Worm (Caenorhabditis elegans): Measurements from ENCODE around the gene gar-2.
A peak's percentile ranks its signal among the peaks of the same experiment; 100 is the strongest.

Gene gar-2

DNA sequence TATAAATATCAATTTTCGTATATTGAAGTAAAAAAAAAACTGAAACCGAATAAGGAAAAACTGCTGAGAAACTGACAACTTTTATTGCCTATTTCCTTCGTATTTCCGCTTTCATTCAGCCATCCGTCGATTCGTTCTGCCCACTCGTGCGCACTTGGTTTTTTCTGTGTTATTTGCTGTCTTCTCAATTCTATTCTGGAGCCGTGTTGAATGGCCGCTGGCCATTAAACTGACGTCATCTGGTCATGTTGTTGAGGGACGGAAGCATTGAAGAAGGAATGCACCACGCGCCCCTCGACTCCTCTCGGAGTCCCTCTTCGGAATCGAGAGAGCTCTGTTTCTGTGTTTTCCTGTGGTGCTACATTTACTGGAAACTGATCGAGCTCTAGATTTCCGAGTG is 39.4 kb downstream of the gar-2 start:
- TF ChIP-seq aly-1 (tag; optimal IDR thresholded peaks at IDR 0.05), result no peak
- no peak for TF ChIP-seq scrt-1 (GFP tag; IDR thresholded peaks at IDR 0.05)
- no peak for TF ChIP-seq sea-1 (GFP tag; conservative IDR thresholded peaks at IDR 0.05)
- no peak for TF ChIP-seq ets-7 (tag; optimal IDR thresholded peaks at IDR 0.05)
- TF ChIP-seq tra-4 (tag; optimal IDR thresholded peaks at IDR 0.05), result no peak
- TF ChIP-seq ceh-13 (GFP tag; optimal IDR thresholded peaks at IDR 0.05), result no peak
- TF ChIP-seq hmbx-1 (tag; optimal IDR thresholded peaks at IDR 0.05), result no peak
- no peak for TF ChIP-seq B0310.2 (tag; optimal IDR thresholded peaks at IDR 0.05)
- no peak for TF ChIP-seq hnd-1 (tag; optimal IDR thresholded peaks at IDR 0.05)
- TF ChIP-seq tbx-11 (GFP tag; IDR thresholded peaks at IDR 0.05), result no peak
- TF ChIP-seq flt-1 (GFP tag; IDR thresholded peaks at IDR 0.05), result no peak

DNA sequence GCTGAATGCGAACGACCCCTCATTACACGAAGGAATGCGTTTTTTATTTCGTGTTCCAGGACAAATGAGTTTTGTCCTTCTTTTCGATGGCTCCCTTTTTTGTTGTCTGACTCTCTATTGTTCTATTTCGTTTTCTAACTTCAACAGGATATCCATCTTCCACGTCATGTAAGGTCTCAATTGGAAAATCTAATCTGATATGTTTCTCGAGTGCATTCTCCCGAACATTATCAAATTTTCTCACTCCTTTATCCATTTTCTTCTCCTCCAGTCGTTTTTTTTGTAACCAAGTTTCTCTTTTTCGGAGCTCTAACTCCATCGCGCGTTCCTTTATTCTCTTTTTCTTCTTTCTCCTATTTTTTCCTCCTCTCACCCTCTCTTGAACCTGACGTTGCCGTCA is 41.3 kb downstream of the gar-2 start:
- TF ChIP-seq scrt-1 (GFP tag; IDR thresholded peaks at IDR 0.05), result no peak
- no peak for TF ChIP-seq sea-1 (GFP tag; conservative IDR thresholded peaks at IDR 0.05)

DNA sequence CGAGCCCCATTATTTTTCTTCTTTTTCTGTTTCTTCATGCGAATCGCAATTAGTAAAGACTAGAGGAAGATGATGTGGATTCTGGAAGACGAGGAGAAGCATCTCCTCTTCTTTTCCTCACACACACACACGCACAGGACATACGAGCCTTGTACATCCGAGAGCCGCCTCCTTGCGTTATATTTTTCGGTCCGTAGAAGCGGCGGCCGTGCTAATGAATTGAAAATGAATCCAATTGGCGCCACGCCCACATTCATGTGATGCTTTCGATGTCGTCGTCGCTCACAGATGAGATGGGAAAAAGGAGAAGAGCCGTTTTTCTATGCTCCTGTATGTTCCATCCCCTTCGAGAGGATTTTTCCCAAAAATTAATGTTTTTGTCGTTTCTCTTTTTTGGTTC is 42.3 kb downstream of the gar-2 start:
- TF ChIP-seq hmg-4 (GFP tag; optimal IDR thresholded peaks at IDR 0.05), result no peak
- TF ChIP-seq ceh-36 (tag; optimal IDR thresholded peaks at IDR 0.05), result no peak
- TF ChIP-seq B0310.2 (tag; optimal IDR thresholded peaks at IDR 0.05), result no peak
- TF ChIP-seq aly-1 (tag; optimal IDR thresholded peaks at IDR 0.05), result no peak
- no peak for TF ChIP-seq hnd-1 (tag; optimal IDR thresholded peaks at IDR 0.05)
- TF ChIP-seq tbx-11 (GFP tag; IDR thresholded peaks at IDR 0.05), result no peak
- TF ChIP-seq sea-1 (GFP tag; conservative IDR thresholded peaks at IDR 0.05), result no peak
- no peak for TF ChIP-seq ama-1 (optimal IDR thresholded peaks at IDR 0.05)
- no peak for TF ChIP-seq ceh-13 (GFP tag; optimal IDR thresholded peaks at IDR 0.05)
- no peak for TF ChIP-seq tra-4 (tag; optimal IDR thresholded peaks at IDR 0.05)
- TF ChIP-seq hmbx-1 (tag; optimal IDR thresholded peaks at IDR 0.05), result no peak
- no peak for TF ChIP-seq tbx-37 (GFP tag; conservative IDR thresholded peaks at IDR 0.05)
- TF ChIP-seq flt-1 (GFP tag; IDR thresholded peaks at IDR 0.05), result no peak

DNA sequence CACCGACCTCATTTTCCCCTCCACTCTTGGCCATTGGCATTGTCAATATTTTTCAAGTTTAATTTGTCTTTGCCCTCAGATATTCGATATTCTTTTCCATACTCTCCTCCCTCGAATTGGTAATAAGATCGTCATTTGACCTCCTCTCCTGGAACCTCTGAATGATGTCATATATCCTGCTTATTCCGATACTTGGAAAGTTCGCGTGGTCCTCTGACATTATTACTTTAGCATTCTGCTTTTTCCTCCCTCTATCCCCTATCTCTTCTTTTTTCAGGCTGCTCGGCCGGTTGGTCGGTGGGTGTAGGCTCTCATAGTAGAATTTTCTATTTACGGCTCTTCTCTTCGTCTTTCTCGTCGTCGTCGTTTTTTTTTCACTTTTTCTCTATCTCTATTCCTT is 43.3 kb downstream of the gar-2 start:
- TF ChIP-seq ama-1 (optimal IDR thresholded peaks at IDR 0.05) (no peak), pes-1 (GFP tag; IDR thresholded peaks at IDR 0.05) (no peak), F13C5.2 (tag; optimal IDR thresholded peaks at IDR 0.05) (no peak)

DNA sequence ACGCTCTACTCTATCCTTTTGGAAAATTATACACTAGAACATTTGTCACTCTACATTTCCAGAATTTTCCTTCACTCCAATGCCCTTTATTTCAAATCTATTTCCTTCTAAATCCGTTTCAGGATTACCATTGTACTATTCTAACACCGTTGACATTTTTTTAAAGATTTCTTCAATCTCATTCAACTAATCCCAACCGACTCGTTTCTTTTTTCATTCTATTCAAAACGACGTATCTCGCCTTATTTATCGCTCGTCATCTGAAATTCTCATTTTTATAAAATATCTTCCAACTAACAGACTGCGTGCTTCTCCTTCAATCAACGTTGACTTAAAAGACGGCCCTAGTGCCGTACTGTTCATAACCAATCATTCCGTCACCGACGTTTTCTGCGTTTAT is 43.9 kb downstream of the gar-2 start, which contains the start of gene akap-1:
akap-1 (plus strand) TSS at position 301 of the 400 bp plus-strand sequence.
- TF ChIP-seq tbx-37 (GFP tag; conservative IDR thresholded peaks at IDR 0.05), result no peak
- no peak for TF ChIP-seq ets-7 (tag; optimal IDR thresholded peaks at IDR 0.05)

DNA sequence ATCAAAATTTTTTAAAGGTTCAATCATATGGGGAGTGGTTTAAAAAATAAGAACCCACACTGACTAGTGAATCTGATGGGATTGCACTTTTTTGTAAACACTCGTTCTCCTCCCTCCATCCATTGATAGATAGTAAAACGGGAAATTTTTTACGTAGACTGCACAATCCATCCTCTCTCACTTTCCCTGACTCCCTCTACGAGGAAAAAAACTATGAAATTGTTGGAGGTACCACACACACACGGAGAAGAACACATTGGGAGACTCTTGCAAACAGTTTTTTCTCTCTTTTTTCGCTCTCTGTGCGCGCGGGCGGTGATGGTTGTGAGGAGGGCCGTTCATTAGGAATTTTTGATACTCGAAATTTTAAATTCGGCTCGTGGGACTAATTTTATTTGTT is 46.2 kb downstream of the gar-2 start:
- no peak for TF ChIP-seq ceh-13 (GFP tag; optimal IDR thresholded peaks at IDR 0.05)
- TF ChIP-seq flt-1 (GFP tag; IDR thresholded peaks at IDR 0.05), result no peak

DNA sequence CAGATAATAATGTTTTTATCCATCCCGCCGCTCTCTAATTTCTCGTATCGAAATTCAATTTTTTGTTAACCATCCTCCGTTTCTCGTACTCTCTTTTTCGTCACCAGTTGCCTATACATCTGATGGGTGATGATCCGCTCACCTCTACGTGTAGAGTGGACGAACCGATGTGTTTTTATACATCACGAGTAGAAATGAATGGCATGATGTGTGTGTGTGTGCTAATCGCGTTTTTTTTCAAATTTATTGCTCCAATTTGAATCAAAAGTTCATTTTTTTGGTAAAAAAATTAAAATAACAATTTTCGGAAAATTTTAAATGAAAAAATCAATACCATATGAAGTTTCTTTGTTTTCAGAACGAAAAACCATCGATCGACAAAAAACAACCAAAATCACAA is 46.8 kb downstream of the gar-2 start:
- TF ChIP-seq ets-7 (tag; optimal IDR thresholded peaks at IDR 0.05) (no peak), tbx-37 (GFP tag; conservative IDR thresholded peaks at IDR 0.05) (no peak), aly-1 (tag; optimal IDR thresholded peaks at IDR 0.05) (no peak), tra-4 (tag; optimal IDR thresholded peaks at IDR 0.05) (no peak)

DNA sequence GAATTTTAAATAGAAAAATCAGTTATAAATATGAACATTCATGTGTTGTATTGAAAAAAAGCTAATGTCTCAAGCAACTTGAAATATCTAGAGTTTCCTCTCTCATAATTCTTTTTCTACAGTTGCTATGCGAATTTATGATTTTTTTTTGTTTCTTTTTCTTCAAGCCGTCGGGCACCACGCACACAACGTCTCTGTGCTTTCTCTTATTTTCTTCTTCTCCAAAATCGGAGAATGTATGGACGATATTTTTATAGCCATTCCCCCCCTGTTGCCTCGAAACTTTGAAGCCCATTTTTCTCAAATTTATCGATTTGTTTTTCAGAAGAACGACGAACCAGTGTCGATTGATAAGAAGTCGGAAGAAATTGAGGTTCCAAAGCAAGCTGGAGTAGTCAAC is 47.6 kb downstream of the gar-2 start:
- TF ChIP-seq ama-1 (optimal IDR thresholded peaks at IDR 0.05), result no peak
- no peak for TF ChIP-seq ets-7 (tag; optimal IDR thresholded peaks at IDR 0.05)
- TF ChIP-seq tra-4 (tag; optimal IDR thresholded peaks at IDR 0.05), result no peak
- no peak for TF ChIP-seq B0310.2 (tag; optimal IDR thresholded peaks at IDR 0.05)
- TF ChIP-seq tbx-37 (GFP tag; conservative IDR thresholded peaks at IDR 0.05), result no peak
- TF ChIP-seq scrt-1 (GFP tag; IDR thresholded peaks at IDR 0.05), result no peak
- no peak for TF ChIP-seq ceh-13 (GFP tag; optimal IDR thresholded peaks at IDR 0.05)
- no peak for TF ChIP-seq hmg-4 (GFP tag; optimal IDR thresholded peaks at IDR 0.05)
- no peak for TF ChIP-seq ceh-36 (tag; optimal IDR thresholded peaks at IDR 0.05)
- TF ChIP-seq pes-1 (GFP tag; IDR thresholded peaks at IDR 0.05), result no peak
- no peak for TF ChIP-seq F13C5.2 (tag; optimal IDR thresholded peaks at IDR 0.05)
- no peak for TF ChIP-seq flt-1 (GFP tag; IDR thresholded peaks at IDR 0.05)
- no peak for TF ChIP-seq aly-1 (tag; optimal IDR thresholded peaks at IDR 0.05)
- TF ChIP-seq hnd-1 (tag; optimal IDR thresholded peaks at IDR 0.05), result no peak
- TF ChIP-seq tbx-11 (GFP tag; IDR thresholded peaks at IDR 0.05), result no peak
- TF ChIP-seq hmbx-1 (tag; optimal IDR thresholded peaks at IDR 0.05), result no peak
- TF ChIP-seq sea-1 (GFP tag; conservative IDR thresholded peaks at IDR 0.05), result no peak

DNA sequence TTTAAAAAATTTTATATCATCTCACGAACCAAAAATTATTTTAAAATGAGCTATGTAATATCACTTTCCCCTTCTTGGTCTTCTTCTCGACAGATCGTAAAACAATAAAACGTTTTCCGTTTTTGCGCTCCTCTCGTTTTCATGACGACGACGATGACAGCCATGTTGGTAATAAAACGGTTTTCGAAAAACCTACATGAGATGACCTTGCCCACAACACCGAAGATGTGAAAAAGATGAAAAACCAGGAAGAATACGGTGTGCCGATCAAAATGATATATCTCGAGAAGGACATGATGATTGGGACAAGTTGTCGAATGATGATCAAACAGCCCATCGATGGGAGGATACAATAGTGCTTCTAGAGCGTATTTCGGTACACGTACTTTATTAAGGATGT is 49.5 kb downstream of the gar-2 start:
- TF ChIP-seq B0310.2 (tag; optimal IDR thresholded peaks at IDR 0.05), result no peak

DNA sequence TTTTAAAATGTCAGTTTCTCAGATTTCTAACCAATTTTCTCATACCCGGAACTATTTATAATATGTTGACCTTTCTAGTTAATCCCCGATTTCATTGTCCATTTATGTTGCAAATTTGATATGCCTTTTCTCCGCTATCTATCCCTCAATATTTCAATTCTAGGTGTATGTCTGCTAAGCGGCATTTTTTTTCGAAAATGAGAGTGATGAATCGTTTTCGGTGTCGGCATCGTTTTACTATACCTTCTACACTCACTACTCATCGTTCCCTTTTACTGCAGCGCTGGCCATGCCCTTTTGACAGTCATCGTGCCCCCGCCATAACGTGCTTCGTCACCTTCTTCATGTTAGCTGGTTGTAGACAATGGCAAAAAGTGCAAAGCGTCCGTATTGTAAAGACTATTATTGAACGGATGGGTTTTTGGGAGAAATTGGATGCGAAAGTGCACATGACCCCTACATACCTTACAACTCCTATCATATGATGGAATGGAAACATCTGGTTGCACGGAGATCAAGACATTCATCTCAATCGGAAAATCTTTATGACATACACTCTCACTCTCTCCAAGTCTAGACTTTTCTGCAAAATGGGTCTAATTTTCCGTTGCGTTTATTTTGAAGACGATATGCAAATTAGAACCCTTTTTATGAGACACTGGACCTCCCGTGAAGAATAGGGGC is 50.1 kb downstream of the gar-2 start:
- TF ChIP-seq B0310.2 (tag; optimal IDR thresholded peaks at IDR 0.05) (no peak), aly-1 (tag; optimal IDR thresholded peaks at IDR 0.05) (no peak), ceh-13 (GFP tag; optimal IDR thresholded peaks at IDR 0.05) (no peak), sea-1 (GFP tag; conservative IDR thresholded peaks at IDR 0.05) (no peak), ceh-36 (tag; optimal IDR thresholded peaks at IDR 0.05) (no peak), tbx-11 (GFP tag; IDR thresholded peaks at IDR 0.05) (0 out of 2 replicates have a peak, but pooled peaks have one; percentile 16), hmbx-1 (tag; optimal IDR thresholded peaks at IDR 0.05) (no peak)

Measured in whole organism, early embryonic.